Worm (Caenorhabditis elegans): ENCODE measurements around the gene idpb-2.

idpb-2 gene

DNA sequence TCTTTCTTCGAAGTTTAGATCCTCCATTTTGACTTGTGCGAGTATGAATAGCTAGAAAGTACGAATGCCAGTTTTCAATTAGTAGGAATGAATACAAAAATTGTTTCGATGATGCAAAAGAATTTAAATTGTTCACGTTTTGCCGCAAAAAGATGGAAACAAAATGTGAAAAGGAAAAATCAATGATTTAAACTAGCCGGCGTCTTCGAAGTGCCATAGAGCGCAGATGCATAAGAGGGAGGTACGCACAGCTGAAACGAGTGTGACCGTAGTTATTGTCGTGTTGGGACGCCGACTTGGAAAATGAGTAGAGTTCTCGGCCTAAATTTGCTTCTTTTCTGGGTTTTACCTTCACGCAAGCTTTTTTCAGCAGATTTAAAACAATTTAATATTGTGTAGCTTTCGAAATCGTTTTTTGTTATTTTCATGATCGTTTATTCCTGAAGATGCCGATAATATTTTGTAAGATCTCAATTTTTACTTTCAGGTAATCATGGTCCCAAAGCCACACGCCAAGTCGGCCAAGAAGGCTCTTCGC lies 14.2 kb downstream of the idpb-2 start, which contains the start of the genes ify-1 and rpl-22 (continued):
- TF ChIP-seq fkh-8 (tag; optimal IDR thresholded peaks at IDR 0.05) (peak; percentile 90), elt-3 (tag; optimal IDR thresholded peaks at IDR 0.05) (peak; percentile 5 to 98 (median 78)), fkh-4 (tag; optimal IDR thresholded peaks at IDR 0.05; ENCODE audit: borderline replicate concordance) (peak; percentile 54), unc-86 (tag; optimal IDR thresholded peaks at IDR 0.05) (peak; percentile 88), egl-13 (tag; optimal IDR thresholded peaks at IDR 0.05) (peak; percentile 69), lin-39 (tag; optimal IDR thresholded peaks at IDR 0.05) (peak; percentile 82), snu-23 (GFP tag; optimal IDR thresholded peaks at IDR 0.05) (peak; percentile 98), efl-3 (GFP tag; optimal IDR thresholded peaks at IDR 0.05) (no peak), mdl-1 (tag; optimal IDR thresholded peaks at IDR 0.05) (peak in 1 of 2 experiments; percentile 90)

DNA sequence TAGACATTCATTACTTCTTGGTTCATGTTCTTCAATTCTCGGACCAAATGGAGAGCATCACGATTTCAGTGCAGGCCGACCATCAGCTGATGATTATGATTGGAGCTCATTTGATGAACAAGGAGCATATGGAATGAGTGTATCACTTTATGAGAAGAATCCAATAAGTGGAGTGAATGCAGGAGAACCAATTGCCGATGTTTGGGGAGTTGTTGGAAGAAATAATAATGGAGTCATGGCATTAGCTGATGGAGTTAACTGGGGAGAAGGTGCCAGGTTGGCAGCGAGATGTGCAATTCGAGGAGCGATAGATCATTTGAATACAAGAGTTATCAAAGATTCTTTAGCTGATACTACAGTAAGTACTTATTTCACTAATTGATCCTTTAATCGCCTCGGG lies 18.6 kb downstream of the idpb-2 start:
- TF ChIP-seq fkh-4 (tag; optimal IDR thresholded peaks at IDR 0.05; ENCODE audit: borderline replicate concordance), result no peak
- TF ChIP-seq efl-1 (optimal IDR thresholded peaks at IDR 0.05), result no peak
- peak in 1 of 2 experiments; percentile 93 for TF ChIP-seq efl-1 (GFP tag; optimal IDR thresholded peaks at IDR 0.05 in 1 of 2)

DNA sequence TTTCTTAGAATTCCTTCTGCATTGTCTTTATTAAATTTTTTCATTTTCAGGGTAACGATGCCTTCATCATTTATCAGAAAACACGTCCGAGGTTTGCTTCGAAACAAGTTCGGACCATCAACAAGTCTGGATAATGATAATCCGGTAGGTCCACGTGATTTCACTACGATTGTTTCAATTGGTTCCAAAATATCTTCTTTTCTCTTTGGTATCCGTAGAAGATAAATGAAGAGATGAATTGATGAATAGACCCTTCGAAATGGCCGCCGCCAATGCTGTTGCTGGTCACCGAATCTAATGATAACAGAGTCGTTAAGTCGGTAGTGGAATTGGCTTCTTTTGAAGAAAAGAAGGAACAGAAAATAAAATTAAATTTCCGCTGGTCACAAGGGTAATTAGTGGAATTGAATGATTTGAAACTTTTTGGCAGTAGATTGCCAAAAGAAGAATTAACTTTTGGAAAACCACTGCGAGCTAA lies 19.5 kb downstream of the idpb-2 start, which contains the start of gene F33G12.6:
F33G12.6 (plus strand) TSS at position 51 of the 478 bp plus-strand sequence.
- TF ChIP-seq grh-1 (GFP tag; IDR thresholded peaks at IDR 0.05) (no peak), isw-1 (GFP tag; IDR thresholded peaks at IDR 0.05) (no peak), snu-23 (GFP tag; optimal IDR thresholded peaks at IDR 0.05) (peak; percentile 31), sox-4 (tag; optimal IDR thresholded peaks at IDR 0.05) (no peak), blmp-1 (tag; optimal IDR thresholded peaks at IDR 0.05) (peak; percentile 65), ztf-4 (tag; optimal IDR thresholded peaks at IDR 0.05) (no peak), jun-1 (tag; optimal IDR thresholded peaks at IDR 0.05) (no peak), elt-3 (tag; optimal IDR thresholded peaks at IDR 0.05) (peak in 2 of 6 experiments; percentile 19 to 46), rnt-1 (tag; optimal IDR thresholded peaks at IDR 0.05) (peak; percentile 45), mep-1 (tag; optimal IDR thresholded peaks at IDR 0.05) (peak; percentile 52), unc-130 (tag; optimal IDR thresholded peaks at IDR 0.05) (peak; percentile 40), nhr-71 (tag; optimal IDR thresholded peaks at IDR 0.05) (peak; percentile 24), tbx-2 (tag; optimal IDR thresholded peaks at IDR 0.05) (peak; percentile 38), lin-14 (GFP tag; optimal IDR thresholded peaks at IDR 0.05) (peak; percentile 69), lsy-2 (tag; optimal IDR thresholded peaks at IDR 0.05) (peak in 1 of 2 experiments; percentile 15), nhr-85 (tag) (peak; percentile 81), mdl-1 (tag; optimal IDR thresholded peaks at IDR 0.05) (peak in 1 of 2 experiments; percentile 44)

DNA sequence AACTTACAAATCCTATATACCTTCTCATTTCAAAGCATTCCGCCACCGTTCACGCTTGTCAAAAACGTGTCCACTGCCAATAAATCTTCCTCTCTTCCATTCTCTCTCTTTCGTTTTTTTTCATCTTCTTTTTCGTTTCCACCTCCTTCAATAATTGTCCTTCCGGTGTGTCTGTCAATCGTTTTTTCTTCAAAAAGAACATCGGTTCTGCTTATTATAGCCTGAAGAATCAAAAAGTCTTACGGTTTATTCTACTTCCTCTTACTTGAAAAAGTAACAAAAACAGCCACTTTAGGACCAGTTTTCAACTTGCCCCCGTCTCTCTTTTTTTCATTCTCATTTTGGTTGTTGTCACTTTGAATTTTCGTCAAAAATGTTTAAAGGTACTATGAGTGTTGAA lies 20.2 kb downstream of the idpb-2 start:
- TF ChIP-seq fos-1 (tag; optimal IDR thresholded peaks at IDR 0.05) (no peak), nhr-90 (tag; optimal IDR thresholded peaks at IDR 0.05; ENCODE audit: poor library complexity) (peak; percentile 10), mep-1 (tag; optimal IDR thresholded peaks at IDR 0.05) (peak; percentile 16), tbx-2 (tag; optimal IDR thresholded peaks at IDR 0.05) (peak; percentile 34), grh-1 (GFP tag; IDR thresholded peaks at IDR 0.05) (peak; percentile 48), lin-35 (GFP tag; optimal IDR thresholded peaks at IDR 0.05) (peak in 1 of 2 experiments; percentile 15), mef-2 (tag; optimal IDR thresholded peaks at IDR 0.05) (no peak), lin-14 (GFP tag; optimal IDR thresholded peaks at IDR 0.05) (peak; percentile 43), nhr-20 (tag; optimal IDR thresholded peaks at IDR 0.05) (peak; percentile 38), nhr-85 (tag) (peak; percentile 77), lsy-2 (tag; optimal IDR thresholded peaks at IDR 0.05) (peak in 1 of 2 experiments; percentile 15), ztf-11 (tag; optimal IDR thresholded peaks at IDR 0.05) (no peak), F16B12.6 (tag; optimal IDR thresholded peaks at IDR 0.05) (no peak), blmp-1 (tag; optimal IDR thresholded peaks at IDR 0.05) (peak; percentile 42), lin-39 (tag; optimal IDR thresholded peaks at IDR 0.05) (no peak)

DNA sequence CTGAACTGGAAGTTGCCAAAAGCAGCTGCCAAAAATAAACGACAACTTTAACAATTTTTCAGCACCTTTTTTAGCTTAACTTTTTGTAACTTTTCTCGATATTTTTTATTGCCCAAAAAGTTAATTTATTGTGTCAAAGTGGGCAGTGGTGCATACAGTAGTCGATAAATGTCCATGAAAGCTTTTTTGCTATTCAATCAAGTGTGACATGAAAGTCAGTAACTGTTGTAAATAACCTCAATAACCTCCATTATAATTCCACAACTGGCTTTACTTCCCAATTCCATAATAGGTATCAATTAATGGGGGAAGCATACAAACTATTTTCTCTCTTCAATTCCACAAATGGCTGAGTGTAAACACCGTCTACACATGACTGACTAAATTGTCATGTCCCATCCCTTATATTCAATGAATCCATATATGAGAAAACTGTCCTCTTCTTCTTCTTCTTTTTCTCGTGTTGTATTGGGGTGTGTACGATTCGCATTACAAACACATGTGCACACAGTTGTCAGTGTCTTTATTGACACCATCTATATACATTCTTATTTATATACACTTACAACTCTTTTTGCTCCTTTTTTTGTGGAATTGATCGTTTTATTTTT lies 21.1 kb downstream of the idpb-2 start:
- TF ChIP-seq blmp-1 (tag; optimal IDR thresholded peaks at IDR 0.05) (peak; percentile 12), lin-13 (GFP tag; optimal IDR thresholded peaks at IDR 0.05) (no peak), egl-13 (tag; optimal IDR thresholded peaks at IDR 0.05) (no peak), mep-1 (tag; optimal IDR thresholded peaks at IDR 0.05) (peak; percentile 4), Y116A8C.19 (tag; optimal IDR thresholded peaks at IDR 0.05; ENCODE audit: borderline replicate concordance) (no peak), lir-3 (tag; optimal IDR thresholded peaks at IDR 0.05; ENCODE audit: poor library complexity) (peak; percentile 5), efl-1 (optimal IDR thresholded peaks at IDR 0.05) (no peak), efl-1 (GFP tag; optimal IDR thresholded peaks at IDR 0.05 in 1 of 2) (peak in 1 of 2 experiments; percentile 80), ztf-4 (tag; optimal IDR thresholded peaks at IDR 0.05) (no peak), zag-1 (tag; optimal IDR thresholded peaks at IDR 0.05) (no peak), unc-98 (GFP tag; IDR thresholded peaks at IDR 0.05) (no peak), isw-1 (GFP tag; IDR thresholded peaks at IDR 0.05) (no peak), jun-1 (tag; optimal IDR thresholded peaks at IDR 0.05) (no peak), hlh-17 (GFP tag; optimal IDR thresholded peaks at IDR 0.05; ENCODE audit: borderline replicate concordance) (no peak), ceh-63 (GFP tag; optimal IDR thresholded peaks at IDR 0.05) (no peak), F16B12.6 (tag; optimal IDR thresholded peaks at IDR 0.05) (no peak), fos-1 (tag; optimal IDR thresholded peaks at IDR 0.05) (no peak), nhr-84 (tag; optimal IDR thresholded peaks at IDR 0.05) (no peak), ceh-90 (tag; optimal IDR thresholded peaks at IDR 0.05) (no peak)

Data from whole organism, L1 larva.